Fruit fly (Drosophila melanogaster): ENCODE data around the gene fzr.

Gene fzr

DNA sequence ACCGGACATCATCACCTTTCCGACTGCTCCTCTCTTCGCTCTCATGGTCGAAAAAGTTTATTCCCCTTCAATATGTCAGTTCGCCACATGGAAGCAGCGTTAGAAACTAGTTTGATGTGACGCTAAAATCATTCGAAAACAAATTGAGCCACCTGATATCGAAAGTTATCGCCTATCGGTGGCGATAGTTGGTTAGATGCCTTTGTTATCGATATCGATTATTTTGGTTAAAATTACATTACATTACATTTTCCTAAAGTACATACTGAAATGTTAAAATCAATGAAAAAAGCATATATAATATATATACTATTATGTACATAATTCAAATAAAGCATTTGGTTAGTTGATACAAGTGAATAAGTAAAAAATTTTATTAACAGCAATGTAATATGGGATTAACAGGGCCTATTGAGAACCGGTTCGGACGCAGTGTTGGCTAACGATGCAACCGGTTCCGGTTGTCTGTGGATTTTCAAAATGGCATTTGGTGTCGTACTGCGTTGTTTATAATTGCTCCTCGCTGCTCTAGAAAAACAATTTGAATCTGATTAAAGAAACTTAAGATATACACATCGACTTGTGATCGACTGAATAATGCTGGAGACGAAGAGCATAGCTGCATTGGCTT lies 43.4 kb downstream of the fzr start, which contains the start of the genes Alms1a and pon (continued):
- TF ChIP-seq odd (GFP tag; optimal IDR thresholded peaks at IDR 0.05): no peak
- TF ChIP-seq CG8089 (GFP tag; optimal IDR thresholded peaks at IDR 0.05): no peak
- TF ChIP-seq CG9609 (GFP tag; optimal IDR thresholded peaks at IDR 0.05): no peak
- no peak for TF ChIP-seq CG8765 (GFP tag; IDR thresholded peaks at IDR 0.05)
- no peak for TF ChIP-seq caup (GFP tag; optimal IDR thresholded peaks at IDR 0.05; ENCODE audit: severe bottlenecking)
- no peak for TF ChIP-seq CG11723 (GFP tag; optimal IDR thresholded peaks at IDR 0.05)
- no peak for TF ChIP-seq NC2β (GFP tag; optimal IDR thresholded peaks at IDR 0.05)
- TF ChIP-seq CG43689 (GFP tag; IDR thresholded peaks at IDR 0.05): no peak
- no peak for TF ChIP-seq Six4 (GFP tag; optimal IDR thresholded peaks at IDR 0.05)
- no peak for TF ChIP-seq mirr (GFP tag; optimal IDR thresholded peaks at IDR 0.05)
- no peak for TF ChIP-seq CG7786 (GFP tag; optimal IDR thresholded peaks at IDR 0.05)
- TF ChIP-seq CoRest (tag; optimal IDR thresholded peaks at IDR 0.05): no peak
- no peak for TF ChIP-seq CG1647 (GFP tag; optimal IDR thresholded peaks at IDR 0.05)
- no peak for TF ChIP-seq eyg (GFP tag; optimal IDR thresholded peaks at IDR 0.05)
- TF ChIP-seq CG17568 (GFP tag; optimal IDR thresholded peaks at IDR 0.05): no peak
- peak; percentile 79 for TF ChIP-seq unc-4 (GFP tag; IDR thresholded peaks at IDR 0.05; ENCODE audit: partially characterized antibody)
- TF ChIP-seq E2f2 (GFP tag; IDR thresholded peaks at IDR 0.05): peak; percentile 76
- peak; percentile 85 for TF ChIP-seq Dll (GFP tag; IDR thresholded peaks at IDR 0.05; ENCODE audit: partially characterized antibody)
- peak; percentile 71 for TF ChIP-seq Dp (GFP tag; optimal IDR thresholded peaks at IDR 0.05)
- no peak for TF ChIP-seq nom (GFP tag; optimal IDR thresholded peaks at IDR 0.05)
- TF ChIP-seq abd-A (tag; optimal IDR thresholded peaks at IDR 0.05): no peak
- TF ChIP-seq CG13123 (GFP tag; optimal IDR thresholded peaks at IDR 0.05): no peak
- TF ChIP-seq CG11695 (GFP tag; IDR thresholded peaks at IDR 0.05): no peak
- TF ChIP-seq CG34224 (GFP tag; IDR thresholded peaks at IDR 0.05; ENCODE audit: partially characterized antibody): peak; percentile 95
- no peak for TF ChIP-seq CG11560 (tag; IDR thresholded peaks at IDR 0.05)
- TF ChIP-seq D (optimal IDR thresholded peaks at IDR 0.05): no peak
- TF ChIP-seq D (GFP tag; optimal IDR thresholded peaks at IDR 0.05): no peak
- no peak for TF ChIP-seq Rx (GFP tag; IDR thresholded peaks at IDR 0.05)
- no peak for TF ChIP-seq sr (GFP tag; IDR thresholded peaks at IDR 0.05)
- TF ChIP-seq Hsf (GFP tag; optimal IDR thresholded peaks at IDR 0.05): no peak
- peak; percentile 77; the same call in 1 of the 2 replicates for TF ChIP-seq amos (GFP tag; IDR thresholded peaks at IDR 0.05; ENCODE audit: partially characterized antibody)
- no peak for TF ChIP-seq Elba2 (GFP tag; optimal IDR thresholded peaks at IDR 0.05)
- no peak for TF ChIP-seq Hey (tag; optimal IDR thresholded peaks at IDR 0.05)
- TF ChIP-seq Sox102F (GFP tag; optimal IDR thresholded peaks at IDR 0.05): no peak
- TF ChIP-seq CG12744 (GFP tag; optimal IDR thresholded peaks at IDR 0.05): no peak
- TF ChIP-seq CG8924 (tag; optimal IDR thresholded peaks at IDR 0.05): no peak
- no peak for TF ChIP-seq CG2120 (GFP tag; optimal IDR thresholded peaks at IDR 0.05)
- TF ChIP-seq pan (optimal IDR thresholded peaks at IDR 0.05): no peak
- no peak for TF ChIP-seq pan (GFP tag; optimal IDR thresholded peaks at IDR 0.05 in 1 of 2, IDR thresholded peaks at IDR 0.05 in 1 of 2)
- no peak for TF ChIP-seq H2.0 (GFP tag; IDR thresholded peaks at IDR 0.05)
- peak; percentile 38; the same call in 1 of the 2 replicates for TF ChIP-seq CG2129 (GFP tag; IDR thresholded peaks at IDR 0.05; ENCODE audit: partially characterized antibody)
- no peak for TF ChIP-seq so (GFP tag; IDR thresholded peaks at IDR 0.05)
- no peak for TF ChIP-seq dysf (GFP tag; IDR thresholded peaks at IDR 0.05)
- no peak for TF ChIP-seq CG7372 (GFP tag; IDR thresholded peaks at IDR 0.05)
- no peak for TF ChIP-seq CG18619 (GFP tag; optimal IDR thresholded peaks at IDR 0.05)
- TF ChIP-seq CG5953 (GFP tag; IDR thresholded peaks at IDR 0.05): no peak
- TF ChIP-seq H15 (GFP tag; IDR thresholded peaks at IDR 0.05): no peak
- TF ChIP-seq Xbp1 (GFP tag; optimal IDR thresholded peaks at IDR 0.05): no peak
- TF ChIP-seq CG15696 (tag; optimal IDR thresholded peaks at IDR 0.05): no peak
- TF ChIP-seq trem (tag; optimal IDR thresholded peaks at IDR 0.05): peak; percentile 17
- TF ChIP-seq Hr78 (GFP tag; optimal IDR thresholded peaks at IDR 0.05): no peak
